Worm (Caenorhabditis elegans) whole organism, midembryonic: ENCODE measurements around the gene sec-15.

ENCODE experiments used
- T22C8.4 ChIP-seq: fragments of 200-800 bp; sonication (Bioruptor generic); IDR thresholded peaks from 2 replicates; pipeline ENCODE4 v1.3.6; 2022; ENCODE audit warnings: missing genetic modification characterization, missing compliant biosample characterization
- cog-1 ChIP-seq: sonication (generic microtip); optimal IDR thresholded peaks from 2 replicates; lab custom pipeline; 2016; ENCODE audit warnings: missing genetic modification characterization, missing compliant biosample characterization
- flt-1 ChIP-seq: fragments of 200-800 bp; sonication (Bioruptor generic); IDR thresholded peaks from 2 replicates; pipeline ENCODE4 v1.3.6; 2022; ENCODE audit warnings: missing genetic modification characterization, missing compliant biosample characterization
- klf-2 ChIP-seq: fragments of 200-800 bp; sonication (Bioruptor generic); conservative IDR thresholded peaks from 2 replicates; pipeline ENCODE4 v1.3.6; 2022; ENCODE audit warnings: missing genetic modification reagents, missing genetic modification characterization, missing compliant biosample characterization
- med-1 ChIP-seq: sonication (generic microtip); optimal IDR thresholded peaks from 2 replicates; lab custom pipeline; 2017; ENCODE audit warnings: missing genetic modification characterization, mild to moderate bottlenecking, missing compliant biosample characterization, antibody characterized with exemption, missing genetic modification reagents; ENCODE audit not compliant: insufficient read depth
- ref-1 ChIP-seq: fragments of 200-800 bp; sonication (Bioruptor generic); conservative IDR thresholded peaks from 2 replicates; pipeline ENCODE4 v1.3.6; 2022; ENCODE audit warnings: missing genetic modification reagents, missing genetic modification characterization, missing compliant biosample characterization
- tab-1 ChIP-seq: fragments of 200-800 bp; sonication (Bioruptor generic); IDR thresholded peaks from 2 replicates; pipeline ENCODE4 v1.3.6; 2022; ENCODE audit warnings: missing genetic modification characterization, missing compliant biosample characterization
- ztf-23 ChIP-seq: fragments of 200-800 bp; sonication (Bioruptor generic); IDR thresholded peaks from 2 replicates; pipeline ENCODE4 v1.3.6; 2022; ENCODE audit warnings: missing genetic modification reagents, missing genetic modification characterization, missing compliant biosample characterization
- ztf-29 ChIP-seq: fragments of 200-800 bp; sonication (Bioruptor generic); IDR thresholded peaks from 2 replicates; pipeline ENCODE4 v1.3.6; 2022; ENCODE audit warnings: missing genetic modification reagents, missing genetic modification characterization, missing compliant biosample characterization

The sec-15 gene

DNA sequence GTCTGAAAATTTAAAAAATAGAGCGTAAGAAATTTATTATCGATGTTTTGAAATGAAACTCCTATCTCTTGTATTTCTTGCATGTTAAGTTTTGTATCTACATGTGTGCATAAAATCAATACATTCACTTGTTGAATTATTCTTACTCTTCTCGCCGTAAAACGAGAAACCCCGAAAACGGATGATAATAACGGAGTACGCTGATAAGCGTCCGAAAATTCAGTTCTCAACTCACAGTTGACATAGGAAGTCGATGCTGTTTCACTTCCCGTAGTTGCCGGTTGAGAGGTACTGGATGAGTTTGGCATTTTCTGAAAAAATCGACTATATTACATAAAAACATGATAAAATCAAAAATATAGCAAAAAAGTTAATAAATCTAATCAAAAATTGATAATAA is at the start of gene sec-15:
sec-15 (minus strand) TSS at position 311 of the 400 bp plus-strand sequence.
- TF ChIP-seq tab-1 (no peak), ref-1 (GFP tag; lab: Robert Waterston, UW) (no peak), ztf-23 (GFP tag; lab: Robert Waterston, UW) (no peak), klf-2 (GFP tag; lab: Robert Waterston, UW) (no peak), ztf-29 (GFP tag; lab: Robert Waterston, UW) (no peak), T22C8.4 (GFP tag; lab: Robert Waterston, UW) (no peak), med-1 (GFP tag; lab: Kevin White, UChicago) (no peak), cog-1 (no peak), flt-1 (GFP tag; lab: Robert Waterston, UW) (no peak)

DNA sequence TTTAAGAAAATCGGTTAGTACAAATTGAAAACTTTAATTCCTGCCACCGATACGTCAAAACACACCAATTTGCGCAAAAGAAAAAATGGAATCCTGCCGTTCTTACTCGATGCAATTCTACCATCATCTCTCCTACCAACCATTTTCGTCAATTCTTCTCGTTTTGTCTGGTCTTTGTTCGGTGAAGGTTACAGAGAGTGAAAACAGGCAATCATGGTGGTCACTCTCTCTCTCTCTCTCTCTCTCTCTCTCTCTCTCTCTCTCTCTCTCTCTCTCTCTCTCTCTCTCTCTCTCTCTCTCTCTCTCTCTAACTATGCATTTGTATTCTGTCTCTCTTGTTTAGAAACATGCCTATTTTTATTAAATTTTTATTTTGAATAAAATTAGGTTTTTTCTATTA is 46.6 kb upstream of the sec-15 start:
- TF ChIP-seq flt-1 (GFP tag; lab: Robert Waterston, UW) (no peak), ref-1 (GFP tag; lab: Robert Waterston, UW) (no peak), ztf-29 (GFP tag; lab: Robert Waterston, UW) (no peak), med-1 (GFP tag; lab: Kevin White, UChicago) (no peak), cog-1 (no peak), ztf-23 (GFP tag; lab: Robert Waterston, UW) (no peak)

DNA sequence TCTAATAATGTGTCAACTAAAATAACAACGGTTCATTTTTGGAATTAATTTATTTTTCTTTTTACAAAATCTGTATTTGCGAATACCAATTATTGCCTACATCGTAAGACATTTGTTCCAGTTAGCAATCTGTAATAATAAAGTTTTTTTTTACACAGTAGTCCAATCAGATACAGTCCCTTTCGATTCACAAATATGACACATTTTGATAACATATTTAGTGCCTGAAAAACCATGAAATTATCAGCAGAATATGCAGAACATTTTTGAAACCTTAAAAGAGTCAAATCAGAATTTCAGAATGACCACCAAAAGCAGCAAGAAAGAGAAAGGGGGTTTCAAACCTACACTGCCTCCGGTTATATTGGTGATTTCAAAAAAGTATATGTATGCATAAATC is 43.8 kb upstream of the sec-15 start, which contains the start of gene C06E2.2:
C06E2.2 (plus strand) TSS at position 301 of the 400 bp plus-strand sequence.
- TF ChIP-seq ztf-23 (GFP tag; lab: Robert Waterston, UW) (no peak), cog-1 (no peak), ref-1 (GFP tag; lab: Robert Waterston, UW) (no peak), tab-1 (no peak), ztf-29 (GFP tag; lab: Robert Waterston, UW) (no peak), T22C8.4 (GFP tag; lab: Robert Waterston, UW) (no peak), klf-2 (GFP tag; lab: Robert Waterston, UW) (no peak)

DNA sequence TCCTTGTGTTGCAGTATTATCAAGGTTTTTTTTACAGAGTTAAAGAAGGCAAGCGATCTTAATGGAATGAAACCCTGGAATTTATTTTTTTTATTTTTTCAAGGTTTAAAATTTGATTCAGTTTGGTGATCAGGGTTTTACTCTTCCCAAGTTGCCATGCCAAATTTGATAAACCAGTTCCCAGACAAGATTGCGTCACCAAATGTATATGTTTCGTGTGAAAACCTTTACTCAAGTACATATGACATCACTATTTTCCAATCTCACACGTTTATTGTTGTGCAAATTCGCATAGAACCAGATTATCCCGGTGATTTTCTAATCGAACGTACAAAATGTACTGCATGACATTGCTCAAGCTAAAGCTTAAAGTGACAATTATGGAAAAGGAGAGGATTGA is 43.2 kb upstream of the sec-15 start:
- TF ChIP-seq klf-2 (GFP tag; lab: Robert Waterston, UW), result no peak
- TF ChIP-seq ztf-29 (GFP tag; lab: Robert Waterston, UW), result no peak
- TF ChIP-seq flt-1 (GFP tag; lab: Robert Waterston, UW), result no peak
- no peak for TF ChIP-seq med-1 (GFP tag; lab: Kevin White, UChicago)
- TF ChIP-seq cog-1, result no peak
- no peak for TF ChIP-seq ztf-23 (GFP tag; lab: Robert Waterston, UW)
- no peak for TF ChIP-seq ref-1 (GFP tag; lab: Robert Waterston, UW)
- no peak for TF ChIP-seq tab-1

DNA sequence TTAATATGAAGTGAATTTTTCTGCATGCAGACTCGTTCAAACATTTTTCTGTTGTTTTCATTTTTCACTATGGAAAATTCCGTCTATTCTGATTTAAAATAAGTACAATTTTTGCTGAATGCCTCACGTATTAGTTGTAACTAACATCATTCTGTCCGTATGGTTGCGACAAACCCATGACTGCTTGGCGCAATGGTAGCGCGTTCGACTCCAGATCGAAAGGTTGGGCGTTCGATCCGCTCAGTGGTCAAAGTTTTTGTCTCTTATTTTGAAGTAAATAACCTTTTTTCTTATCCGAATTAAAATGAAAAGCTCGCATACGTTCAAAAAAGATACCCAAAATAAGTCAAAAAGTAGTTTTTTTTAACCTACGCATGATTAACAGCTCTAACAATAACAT is 41.6 kb upstream of the sec-15 start:
- TF ChIP-seq ref-1 (GFP tag; lab: Robert Waterston, UW) (no peak), ztf-29 (GFP tag; lab: Robert Waterston, UW) (no peak), tab-1 (no peak), klf-2 (GFP tag; lab: Robert Waterston, UW) (no peak), ztf-23 (GFP tag; lab: Robert Waterston, UW) (no peak), flt-1 (GFP tag; lab: Robert Waterston, UW) (no peak), T22C8.4 (GFP tag; lab: Robert Waterston, UW) (no peak), cog-1 (no peak), med-1 (GFP tag; lab: Kevin White, UChicago) (no peak)

DNA sequence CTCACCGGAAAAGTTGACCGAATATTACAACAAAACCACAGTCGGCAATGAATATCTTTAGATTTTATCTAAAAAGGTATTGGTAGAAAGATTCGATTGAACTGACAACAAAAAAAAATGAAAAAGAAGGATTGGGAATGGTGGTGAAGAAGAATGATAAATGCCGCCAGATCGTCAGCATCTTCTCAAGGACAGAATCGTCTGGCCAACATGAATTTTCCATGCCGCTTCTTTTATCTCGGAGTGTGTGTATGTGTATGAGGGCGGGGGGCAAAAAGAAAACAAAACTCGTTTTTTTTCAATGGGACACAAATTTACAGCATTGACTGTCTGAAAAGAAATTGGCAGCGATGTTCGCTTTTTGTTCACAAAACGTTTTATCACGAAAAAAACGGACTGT is 40.4 kb upstream of the sec-15 start:
- TF ChIP-seq cog-1, result no peak
- no peak for TF ChIP-seq tab-1
- no peak for TF ChIP-seq ztf-29 (GFP tag; lab: Robert Waterston, UW)
- no peak for TF ChIP-seq ztf-23 (GFP tag; lab: Robert Waterston, UW)
- TF ChIP-seq flt-1 (GFP tag; lab: Robert Waterston, UW), result no peak

DNA sequence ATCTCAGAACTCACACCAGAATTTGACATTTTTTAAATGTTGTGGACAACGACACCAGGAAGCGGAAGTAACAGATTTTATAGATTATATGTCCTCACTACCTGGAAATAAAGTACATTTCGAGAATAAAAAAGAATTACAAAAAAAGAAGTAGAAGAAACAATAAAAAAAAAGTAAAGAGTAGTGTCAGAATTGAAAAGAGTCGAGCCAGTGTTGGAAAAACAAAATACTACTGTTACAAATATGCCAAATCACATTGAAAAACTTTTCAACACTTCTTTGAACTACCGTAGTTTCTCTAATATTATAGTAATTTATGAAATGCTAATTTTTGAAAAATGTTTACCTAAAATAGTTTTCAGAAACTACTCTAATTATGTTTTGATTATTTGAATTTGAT is 39.2 kb upstream of the sec-15 start, which contains the start of gene C06E2.1:
C06E2.1 (minus strand) TSS at position 101 of the 400 bp plus-strand sequence.
- TF ChIP-seq ztf-29 (GFP tag; lab: Robert Waterston, UW), result no peak
- TF ChIP-seq T22C8.4 (GFP tag; lab: Robert Waterston, UW), result no peak
- no peak for TF ChIP-seq flt-1 (GFP tag; lab: Robert Waterston, UW)
- TF ChIP-seq tab-1, result no peak
- no peak for TF ChIP-seq med-1 (GFP tag; lab: Kevin White, UChicago)
- no peak for TF ChIP-seq ztf-23 (GFP tag; lab: Robert Waterston, UW)
- no peak for TF ChIP-seq cog-1
- no peak for TF ChIP-seq ref-1 (GFP tag; lab: Robert Waterston, UW)
- TF ChIP-seq klf-2 (GFP tag; lab: Robert Waterston, UW), result no peak

DNA sequence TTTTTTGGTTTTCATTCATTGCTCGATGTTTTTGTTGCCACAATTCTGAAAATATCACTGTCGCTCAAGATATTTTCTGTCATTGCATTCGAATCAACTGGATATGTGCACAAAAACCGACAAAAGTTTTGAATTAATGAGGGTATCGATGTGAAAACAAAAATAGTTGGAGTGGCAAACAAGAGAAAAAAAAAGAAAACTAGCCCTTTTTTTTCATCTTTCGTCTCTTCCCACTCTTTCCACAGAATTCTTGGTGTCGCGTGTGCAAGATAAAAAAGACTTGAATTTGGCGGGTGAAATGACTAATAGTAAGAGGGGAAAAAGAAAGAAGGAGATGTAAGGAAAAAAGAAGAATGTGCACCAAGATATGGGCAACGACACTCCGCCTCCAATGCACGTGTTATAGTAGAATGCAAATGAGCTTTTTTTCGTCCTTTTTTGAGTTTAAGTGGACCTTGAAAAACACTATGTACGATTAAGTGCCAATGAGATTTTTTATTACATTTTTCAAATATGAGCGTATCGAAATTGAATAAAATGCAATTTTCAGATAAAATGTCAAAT is 33.7 kb upstream of the sec-15 start, which contains the start of the genes ubc-22 and ubc-21:
ubc-22 (minus strand) TSS at position 51 of the 564 bp plus-strand sequence.
ubc-21 (plus strand) TSS at position 514 of the 564 bp plus-strand sequence.
- no peak for TF ChIP-seq med-1 (GFP tag; lab: Kevin White, UChicago)
- no peak for TF ChIP-seq tab-1
- no peak for TF ChIP-seq flt-1 (GFP tag; lab: Robert Waterston, UW)
- TF ChIP-seq T22C8.4 (GFP tag; lab: Robert Waterston, UW), result no peak
- no peak for TF ChIP-seq klf-2 (GFP tag; lab: Robert Waterston, UW)
- no peak for TF ChIP-seq cog-1
- TF ChIP-seq ref-1 (GFP tag; lab: Robert Waterston, UW), result no peak

DNA sequence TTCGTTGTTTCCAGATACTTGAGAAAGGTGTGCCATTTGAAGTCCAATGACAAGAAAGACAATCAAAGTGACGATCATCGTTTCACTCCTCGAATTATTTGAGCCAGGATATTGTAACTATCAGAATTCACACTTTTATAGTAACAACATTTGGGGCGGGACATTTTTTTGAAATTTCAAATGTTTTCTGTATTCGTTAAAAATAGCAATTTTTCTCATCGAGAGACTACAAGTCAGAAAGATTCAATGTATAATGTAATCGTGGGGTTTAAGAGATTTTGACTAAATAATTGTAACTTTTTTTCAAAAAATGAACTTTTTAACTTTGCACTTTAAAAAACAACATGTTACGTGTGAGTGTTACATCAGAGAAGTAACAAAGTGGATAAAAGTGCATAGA is 31.0 kb upstream of the sec-15 start, which contains the start of gene ins-9:
ins-9 (minus strand) TSS at position 101 of the 400 bp plus-strand sequence.
- TF ChIP-seq tab-1 (no peak), klf-2 (GFP tag; lab: Robert Waterston, UW) (no peak), med-1 (GFP tag; lab: Kevin White, UChicago) (no peak), cog-1 (no peak), ztf-29 (GFP tag; lab: Robert Waterston, UW) (no peak), flt-1 (GFP tag; lab: Robert Waterston, UW) (no peak), ref-1 (GFP tag; lab: Robert Waterston, UW) (no peak), ztf-23 (GFP tag; lab: Robert Waterston, UW) (no peak), T22C8.4 (GFP tag; lab: Robert Waterston, UW) (no peak)
